Fruit fly (Drosophila melanogaster) whole organism, pupa: ENCODE results near the gene lectin-37Da.
A peak's percentile ranks its signal among the peaks of the same experiment; 100 is the strongest.

ENCODE experiments used
- CG10348 ChIP-seq: fragments of 200-800 bp; sonication (Bioruptor generic); IDR thresholded peaks from 2 replicates; pipeline ENCODE4 v1.3.6; 2022; ENCODE audit warnings: missing biosample characterization, missing genetic modification characterization
- CG12605 ChIP-seq: fragments of 200-800 bp; sonication (Bioruptor generic); IDR thresholded peaks from 2 replicates; pipeline ENCODE4 v1.3.6; 2022; ENCODE audit warnings: missing biosample characterization, missing genetic modification characterization
- CG13204 ChIP-seq: fragments of 200-800 bp; sonication (Bioruptor generic); optimal IDR thresholded peaks from 2 replicates; lab custom pipeline; 2018; ENCODE audit warnings: missing biosample characterization, mild to moderate bottlenecking, missing genetic modification characterization, moderate library complexity
- CG14655 ChIP-seq: fragments of 200-800 bp; sonication (Bioruptor generic); optimal IDR thresholded peaks from 3 replicates; lab custom pipeline; 2017; ENCODE audit warnings: mild to moderate bottlenecking, missing biosample characterization, missing genetic modification reagents, missing genetic modification characterization
- CG15710 ChIP-seq: fragments of 200-800 bp; sonication (Bioruptor generic); optimal IDR thresholded peaks from 2 replicates; lab custom pipeline; 2018; ENCODE audit warnings: missing biosample characterization, mild to moderate bottlenecking, missing genetic modification characterization, moderate library complexity
- CG17806 ChIP-seq: fragments of 200-800 bp; sonication (Bioruptor generic); optimal IDR thresholded peaks from 2 replicates; lab custom pipeline; 2018; ENCODE audit warnings: missing biosample characterization, mild to moderate bottlenecking, missing genetic modification characterization, moderate library complexity
- CG32121 ChIP-seq: fragments of 200-800 bp; sonication (Bioruptor generic); IDR thresholded peaks from 2 replicates; pipeline ENCODE4 v1.3.6; 2022; ENCODE audit warnings: missing biosample characterization, missing genetic modification characterization
- CG34367 ChIP-seq: fragments of 200-800 bp; sonication (Bioruptor generic); optimal IDR thresholded peaks from 2 replicates; lab custom pipeline; 2018; ENCODE audit warnings: missing biosample characterization, mild to moderate bottlenecking, missing genetic modification characterization
- CG4496 ChIP-seq: fragments of 200-800 bp; sonication (Bioruptor generic); IDR thresholded peaks from 3 replicates; pipeline ENCODE4 v1.3.6; 2022; ENCODE audit warnings: missing biosample characterization, missing genetic modification characterization
- CG8159 ChIP-seq: fragments of 200-800 bp; sonication (Bioruptor generic); optimal IDR thresholded peaks from 3 replicates; lab custom pipeline; 2018; ENCODE audit warnings: missing biosample characterization, mild to moderate bottlenecking, missing genetic modification characterization, moderate library complexity
- CG8301 ChIP-seq: fragments of 200-800 bp; sonication (Bioruptor generic); optimal IDR thresholded peaks from 2 replicates; lab custom pipeline; 2018; ENCODE audit warnings: missing biosample characterization, mild to moderate bottlenecking, missing genetic modification characterization
- CG9948 ChIP-seq: fragments of 200-800 bp; sonication (Bioruptor generic); optimal IDR thresholded peaks from 2 replicates; lab custom pipeline; 2018; ENCODE audit warnings: missing biosample characterization, mild to moderate bottlenecking, missing genetic modification characterization, moderate library complexity
- D1 ChIP-seq: fragments of 200-800 bp; sonication (Bioruptor generic); optimal IDR thresholded peaks from 2 replicates; lab custom pipeline; 2018; ENCODE audit warnings: missing biosample characterization, mild to moderate bottlenecking, missing genetic modification characterization, moderate library complexity
- EcR ChIP-seq: fragments of 200-800 bp; sonication (Bioruptor generic); optimal IDR thresholded peaks from 3 replicates; lab custom pipeline; 2019; ENCODE audit warnings: missing biosample characterization, missing genetic modification characterization, mild to moderate bottlenecking, moderate library complexity, missing genetic modification reagents
- Ets98B ChIP-seq: fragments of 200-800 bp; sonication (Bioruptor generic); IDR thresholded peaks from 2 replicates; pipeline ENCODE4 v1.3.6; 2022; ENCODE audit warnings: missing biosample characterization, missing genetic modification characterization
- Pif1A ChIP-seq: fragments of 200-800 bp; sonication (Bioruptor generic); optimal IDR thresholded peaks from 3 replicates; lab custom pipeline; 2016; ENCODE audit warnings: missing biosample characterization, missing genetic modification characterization
- Pif1B ChIP-seq: fragments of 200-800 bp; sonication (Bioruptor generic); optimal IDR thresholded peaks from 3 replicates; lab custom pipeline; 2016; ENCODE audit warnings: missing biosample characterization, missing genetic modification characterization
- Snoo ChIP-seq: fragments of 200-800 bp; sonication (Bioruptor generic); optimal IDR thresholded peaks from 3 replicates; lab custom pipeline; 2017; ENCODE audit warnings: missing biosample characterization, mild to moderate bottlenecking, missing genetic modification characterization, inconsistent platforms
- fd96Ca ChIP-seq: fragments of 200-800 bp; sonication (Bioruptor generic); IDR thresholded peaks from 3 replicates; pipeline ENCODE4 v1.3.6; 2022; ENCODE audit warnings: missing biosample characterization, missing genetic modification characterization
- gl ChIP-seq: fragments of 200-800 bp; sonication (Bioruptor generic); optimal IDR thresholded peaks from 2 replicates; lab custom pipeline; 2018; ENCODE audit warnings: missing biosample characterization, mild to moderate bottlenecking, missing genetic modification characterization
- rn ChIP-seq: fragments of 200-800 bp; sonication (Bioruptor generic); IDR thresholded peaks from 2 replicates; pipeline ENCODE4 v1.3.6; 2022; ENCODE audit warnings: missing biosample characterization, missing genetic modification characterization

The lectin-37Da gene

DNA sequence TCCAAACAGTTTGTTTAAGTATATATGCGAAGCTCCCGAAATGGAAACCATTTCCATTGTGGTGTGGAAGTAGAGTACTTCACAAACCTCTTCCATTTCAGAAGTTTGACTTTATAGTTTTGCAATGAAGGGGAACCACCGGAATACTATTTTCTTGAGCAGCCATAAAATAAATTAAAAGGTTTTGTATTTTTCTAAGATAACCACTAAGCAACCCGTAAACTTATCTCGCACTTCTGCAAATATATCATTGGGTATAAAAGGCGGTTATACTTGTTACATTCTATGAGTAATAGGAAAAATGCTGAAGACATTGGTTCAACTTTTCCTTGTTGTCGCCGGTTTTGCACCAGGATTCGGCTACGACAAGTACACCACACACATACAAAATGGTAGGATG is at the start of gene lectin-37Da:
Gene lectin-37Da, plus strand, starts transcription at position 301 of the 400 bp plus-strand sequence.
- TF ChIP-seq fd96Ca (GFP tag; lab: Robert Waterston, UW) (no peak), CG34367 (tag; lab: Kevin White, UChicago) (no peak), D1 (tag; lab: Kevin White, UChicago) (no peak), Pif1B (GFP tag; lab: Kevin White, UChicago) (no peak), CG17806 (tag; lab: Kevin White, UChicago) (no peak), Pif1A (no peak), gl (tag; lab: Kevin White, UChicago) (no peak), CG4496 (GFP tag; lab: Robert Waterston, UW) (no peak), CG10348 (GFP tag; lab: Robert Waterston, UW) (no peak)

DNA sequence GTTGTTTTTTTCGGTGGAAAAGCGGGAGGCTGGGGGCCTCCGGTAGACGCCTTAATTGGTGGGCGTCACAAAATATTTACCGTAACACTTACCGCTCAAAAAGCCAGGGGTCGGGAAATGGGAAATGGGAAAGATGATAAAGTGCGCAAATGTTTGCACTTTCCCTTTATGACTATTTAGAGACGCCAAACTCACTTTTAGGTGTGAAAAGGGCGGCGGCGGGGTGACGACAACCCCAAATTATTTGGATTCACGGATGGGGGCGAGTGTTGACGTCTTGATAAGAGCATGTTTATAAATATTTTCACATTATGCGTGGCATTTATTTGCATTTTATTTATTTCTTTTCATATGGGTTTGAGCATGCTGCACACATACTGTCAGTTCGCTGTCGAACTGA is 48.1 kb upstream of the lectin-37Da start, which contains the start of gene CG17349:
Gene CG17349, plus strand, starts transcription at position 400 of the 400 bp plus-strand sequence.
- TF ChIP-seq CG4496 (GFP tag; lab: Robert Waterston, UW) (no peak), D1 (tag; lab: Kevin White, UChicago) (no peak), Pif1A (no peak), Ets98B (GFP tag; lab: Robert Waterston, UW) (no peak), CG8301 (no peak), Snoo (no peak), rn (no peak), EcR (GFP tag; lab: Kevin White, UChicago) (no peak), fd96Ca (GFP tag; lab: Robert Waterston, UW) (no peak), CG13204 (GFP tag; lab: Kevin White, UChicago) (no peak), Pif1B (GFP tag; lab: Kevin White, UChicago) (no peak), CG10348 (GFP tag; lab: Robert Waterston, UW) (no peak), gl (tag; lab: Kevin White, UChicago) (no peak), CG9948 (tag; lab: Kevin White, UChicago) (no peak), CG17806 (tag; lab: Kevin White, UChicago) (no peak), CG12605 (GFP tag; lab: Robert Waterston, UW) (no peak), CG34367 (tag; lab: Kevin White, UChicago) (no peak)

dm6 chr2L:19373809-19374208 is 44.3 kb upstream of the lectin-37Da start:
- TF ChIP-seq CG10348 (GFP tag; lab: Robert Waterston, UW) (no peak), CG8159 (tag; lab: Kevin White, UChicago) (peak; percentile 27)

DNA sequence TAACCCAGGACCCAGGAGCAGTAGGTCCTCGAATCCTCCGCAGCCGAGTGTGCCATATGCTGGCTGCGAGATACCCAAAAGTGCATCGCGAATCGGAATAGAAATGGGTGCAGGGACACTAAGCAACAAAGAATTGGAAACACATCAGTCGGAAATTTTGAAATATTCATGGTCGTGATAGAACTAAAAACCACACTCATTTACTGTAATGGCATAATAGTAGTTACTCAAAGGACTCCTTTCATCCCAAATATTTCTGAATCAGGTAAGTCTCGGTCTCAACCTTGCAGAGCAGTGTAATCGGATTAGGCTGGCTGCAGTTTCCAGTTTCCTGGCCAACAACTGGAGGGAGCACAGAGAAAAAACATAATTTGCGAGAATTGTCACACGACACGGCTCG is 42.0 kb upstream of the lectin-37Da start:
- TF ChIP-seq D1 (tag; lab: Kevin White, UChicago) (no peak), CG14655 (GFP tag; lab: Kevin White, UChicago) (peak; percentile 84), CG12605 (GFP tag; lab: Robert Waterston, UW) (peak; percentile 70), CG17806 (tag; lab: Kevin White, UChicago) (peak; percentile 64), CG13204 (GFP tag; lab: Kevin White, UChicago) (no peak), Pif1A (peak; percentile 67), CG8159 (tag; lab: Kevin White, UChicago) (peak; percentile 70), fd96Ca (GFP tag; lab: Robert Waterston, UW) (peak; percentile 88), Snoo (peak; percentile 32), gl (tag; lab: Kevin White, UChicago) (peak; percentile 9), CG8301 (peak; percentile 80), CG15710 (tag; lab: Kevin White, UChicago) (peak; percentile 52), CG32121 (GFP tag; lab: Robert Waterston, UW) (peak; percentile 48), CG10348 (GFP tag; lab: Robert Waterston, UW) (no peak), CG4496 (GFP tag; lab: Robert Waterston, UW) (peak; percentile 81), CG34367 (tag; lab: Kevin White, UChicago) (peak; percentile 49), EcR (GFP tag; lab: Kevin White, UChicago) (no peak), Ets98B (GFP tag; lab: Robert Waterston, UW) (peak; percentile 82), CG9948 (tag; lab: Kevin White, UChicago) (peak; percentile 56), rn (no peak), Pif1B (GFP tag; lab: Kevin White, UChicago) (peak; percentile 51)

dm6 chr2L:19377129-19378083 is 40.7 kb upstream of the lectin-37Da start:
- peak; percentile 55 for TF ChIP-seq CG8159 (tag; lab: Kevin White, UChicago)
- no peak for TF ChIP-seq EcR (GFP tag; lab: Kevin White, UChicago)
- TF ChIP-seq CG15710 (tag; lab: Kevin White, UChicago), result peak; percentile 32
- no peak for TF ChIP-seq CG12605 (GFP tag; lab: Robert Waterston, UW)
- TF ChIP-seq gl (tag; lab: Kevin White, UChicago), result no peak
- TF ChIP-seq D1 (tag; lab: Kevin White, UChicago), result no peak
- no peak; the same call in 2 of the 3 replicates for TF ChIP-seq CG4496 (GFP tag; lab: Robert Waterston, UW)
- no peak for TF ChIP-seq CG8301
- no peak; the same call in 2 of the 3 replicates for TF ChIP-seq fd96Ca (GFP tag; lab: Robert Waterston, UW)
- peak; percentile 21 for TF ChIP-seq CG34367 (tag; lab: Kevin White, UChicago)
- TF ChIP-seq CG9948 (tag; lab: Kevin White, UChicago), result peak; percentile 37
- no peak for TF ChIP-seq CG32121 (GFP tag; lab: Robert Waterston, UW)
- TF ChIP-seq CG17806 (tag; lab: Kevin White, UChicago), result peak; percentile 34
- peak; percentile 15 for TF ChIP-seq Pif1A
- peak; percentile 10 for TF ChIP-seq CG14655 (GFP tag; lab: Kevin White, UChicago)
- no peak for TF ChIP-seq CG10348 (GFP tag; lab: Robert Waterston, UW)
- TF ChIP-seq Snoo, result no peak
- no peak for TF ChIP-seq Ets98B (GFP tag; lab: Robert Waterston, UW)
- TF ChIP-seq CG13204 (GFP tag; lab: Kevin White, UChicago), result no peak
- no peak for TF ChIP-seq rn
- no peak for TF ChIP-seq Pif1B (GFP tag; lab: Kevin White, UChicago)
